Worm (Caenorhabditis elegans) whole organism, midembryonic: ENCODE results near the gene F29C12.6.

Source experiments
- T22C8.4 ChIP-seq: fragments of 200-800 bp; sonication (Bioruptor generic); IDR thresholded peaks from 2 replicates; pipeline ENCODE4 v1.3.6; 2022; ENCODE audit warnings: missing genetic modification characterization, missing compliant biosample characterization
- flt-1 ChIP-seq: fragments of 200-800 bp; sonication (Bioruptor generic); IDR thresholded peaks from 2 replicates; pipeline ENCODE4 v1.3.6; 2022; ENCODE audit warnings: missing genetic modification characterization, missing compliant biosample characterization
- klf-2 ChIP-seq: fragments of 200-800 bp; sonication (Bioruptor generic); conservative IDR thresholded peaks from 2 replicates; pipeline ENCODE4 v1.3.6; 2022; ENCODE audit warnings: missing genetic modification reagents, missing genetic modification characterization, missing compliant biosample characterization
- med-1 ChIP-seq: sonication (generic microtip); optimal IDR thresholded peaks from 2 replicates; lab custom pipeline; 2017; ENCODE audit warnings: missing genetic modification characterization, mild to moderate bottlenecking, missing compliant biosample characterization, antibody characterized with exemption, missing genetic modification reagents; ENCODE audit not compliant: insufficient read depth
- tab-1 ChIP-seq: fragments of 200-800 bp; sonication (Bioruptor generic); IDR thresholded peaks from 2 replicates; pipeline ENCODE4 v1.3.6; 2022; ENCODE audit warnings: missing genetic modification characterization, missing compliant biosample characterization
- ztf-23 ChIP-seq: fragments of 200-800 bp; sonication (Bioruptor generic); IDR thresholded peaks from 2 replicates; pipeline ENCODE4 v1.3.6; 2022; ENCODE audit warnings: missing genetic modification reagents, missing genetic modification characterization, missing compliant biosample characterization
- ztf-29 ChIP-seq: fragments of 200-800 bp; sonication (Bioruptor generic); IDR thresholded peaks from 2 replicates; pipeline ENCODE4 v1.3.6; 2022; ENCODE audit warnings: missing genetic modification reagents, missing genetic modification characterization, missing compliant biosample characterization

ce11 chrII:13159869-13160268, 30.2 kb downstream of the F29C12.6 start:
- TF ChIP-seq klf-2 (GFP tag; lab: Robert Waterston, UW) (no peak), flt-1 (GFP tag; lab: Robert Waterston, UW) (no peak), T22C8.4 (GFP tag; lab: Robert Waterston, UW) (no peak), ztf-23 (GFP tag; lab: Robert Waterston, UW) (no peak), med-1 (GFP tag; lab: Kevin White, UChicago) (no peak), ztf-29 (no peak), tab-1 (GFP tag; lab: Robert Waterston, UW) (no peak)
